Comparison of ENCODE assay signal across 5 fruit fly cellular contexts in genomic region chr3L:15533402-15534129, dm6.
A peak's percentile ranks its signal among the peaks of the same experiment; 100 is the strongest.
TF ChIP-seq lines count a peak whose summit lies in the region.

No protein-coding gene starts in this region.

TF ChIP-seq in whole organism, adult, 20 proteins besides CTCF, POLR2A, EP300 and RAD21 (continued from another document):
- no peak for TF ChIP-seq CG7045 (GFP tag; optimal IDR thresholded peaks at IDR 0.05; lab: Kevin White, UChicago)

TF ChIP-seq in whole organism, embryonic, 481 proteins besides CTCF, POLR2A, EP300 and RAD21 (continued from another document and continues in another):
- TF ChIP-seq CG18262 (tag; optimal IDR thresholded peaks at IDR 0.05; lab: Kevin White, UChicago) (peak; percentile 30), nom (GFP tag; optimal IDR thresholded peaks at IDR 0.05; lab: Kevin White, UChicago) (peak; percentile 35), MBD-R2 (GFP tag; IDR thresholded peaks at IDR 0.05; lab: Robert Waterston, UW) (no peak; the same call in 1 of the 2 replicates), CG11560 (tag; IDR thresholded peaks at IDR 0.05; lab: Robert Waterston, UW) (no peak), Lhr (GFP tag; optimal IDR thresholded peaks at IDR 0.05; lab: Kevin White, UChicago) (no peak), Camta (GFP tag; optimal IDR thresholded peaks at IDR 0.05; lab: Kevin White, UChicago) (no peak), pb (GFP tag; optimal IDR thresholded peaks at IDR 0.05; lab: Kevin White, UChicago) (peak; percentile 74), CG12219 (GFP tag; optimal IDR thresholded peaks at IDR 0.05; lab: Kevin White, UChicago) (peak; percentile 19), gem (tag; optimal IDR thresholded peaks at IDR 0.05; lab: Kevin White, UChicago) (peak; percentile 45), CG6765 (GFP tag; optimal IDR thresholded peaks at IDR 0.05; lab: Kevin White, UChicago) (no peak), tap (tag; optimal IDR thresholded peaks at IDR 0.05; lab: Kevin White, UChicago) (peak; percentile 43), CG16863 (GFP tag; optimal IDR thresholded peaks at IDR 0.05; lab: Kevin White, UChicago) (peak; percentile 27), CG2129 (GFP tag; IDR thresholded peaks at IDR 0.05; lab: Robert Waterston, UW; ENCODE audit: partially characterized antibody) (no peak), zfh1 (GFP tag; IDR thresholded peaks at IDR 0.05; lab: Robert Waterston, UW) (peak; percentile 20; the same call in 1 of the 3 replicates), CG8944 (GFP tag; optimal IDR thresholded peaks at IDR 0.05; lab: Kevin White, UChicago) (peak; percentile 40), Max (GFP tag; optimal IDR thresholded peaks at IDR 0.05; lab: Kevin White, UChicago) (peak; percentile 1), fd3F (GFP tag; optimal IDR thresholded peaks at IDR 0.05; lab: Kevin White, UChicago) (no peak), D (optimal IDR thresholded peaks at IDR 0.05; lab: Kevin White, UChicago) (no peak), D (GFP tag; optimal IDR thresholded peaks at IDR 0.05; lab: Kevin White, UChicago) (no peak), gfzf (GFP tag; optimal IDR thresholded peaks at IDR 0.05; lab: Kevin White, UChicago) (no peak), tx (GFP tag; optimal IDR thresholded peaks at IDR 0.05; lab: Kevin White, UChicago) (no peak), Gug (GFP tag; IDR thresholded peaks at IDR 0.05; lab: Robert Waterston, UW) (0 out of 4 replicates have a peak, but pooled peaks have one; percentile 25), ro (GFP tag; IDR thresholded peaks at IDR 0.05; lab: Robert Waterston, UW) (no peak), Atf6 (GFP tag; IDR thresholded peaks at IDR 0.05; lab: Robert Waterston, UW) (no peak), Rfx (GFP tag; IDR thresholded peaks at IDR 0.05; lab: Robert Waterston, UW) (peak; percentile 43), fu2 (GFP tag; optimal IDR thresholded peaks at IDR 0.05; lab: Kevin White, UChicago) (no peak), CG2678 (tag; optimal IDR thresholded peaks at IDR 0.05; lab: Kevin White, UChicago) (peak; percentile 44), CG11696 (GFP tag; IDR thresholded peaks at IDR 0.05; lab: Robert Waterston, UW) (peak; percentile 28; the same call in 1 of the 2 replicates), exex (tag; optimal IDR thresholded peaks at IDR 0.05; lab: Kevin White, UChicago) (no peak), ftz-f1 (GFP tag; optimal IDR thresholded peaks at IDR 0.05; lab: Kevin White, UChicago) (no peak), unc-4 (GFP tag; IDR thresholded peaks at IDR 0.05; lab: Robert Waterston, UW; ENCODE audit: partially characterized antibody) (no peak), CG1647 (GFP tag; optimal IDR thresholded peaks at IDR 0.05; lab: Kevin White, UChicago) (peak; percentile 22)

TF ChIP-seq in whole organism, prepupa, 60 proteins besides CTCF, POLR2A, EP300 and RAD21 (continued from another document and continues in another):
- TF ChIP-seq CG6276 (GFP tag; optimal IDR thresholded peaks at IDR 0.05; lab: Kevin White, UChicago) (peak; percentile 59), CG8119 (GFP tag; IDR thresholded peaks at IDR 0.05; lab: Robert Waterston, UW) (peak; percentile 75), CG16779 (tag; optimal IDR thresholded peaks at IDR 0.05; lab: Kevin White, UChicago) (peak; percentile 47), achi (GFP tag; optimal IDR thresholded peaks at IDR 0.05; lab: Kevin White, UChicago) (peak; percentile 71), esn (GFP tag; optimal IDR thresholded peaks at IDR 0.05; lab: Kevin White, UChicago) (peak; percentile 87), CG6808 (GFP tag; optimal IDR thresholded peaks at IDR 0.05; lab: Kevin White, UChicago) (peak; percentile 70), lz (GFP tag; optimal IDR thresholded peaks at IDR 0.05; lab: Kevin White, UChicago) (peak; percentile 76), CG7368 (GFP tag; optimal IDR thresholded peaks at IDR 0.05; lab: Kevin White, UChicago) (peak; percentile 73), svp (GFP tag; lab: Kevin White, UChicago) (peak; percentile 97), cyc (GFP tag; optimal IDR thresholded peaks at IDR 0.05; lab: Kevin White, UChicago) (peak; percentile 84), CG1621 (tag; optimal IDR thresholded peaks at IDR 0.05; lab: Kevin White, UChicago) (peak; percentile 54), Met (GFP tag; optimal IDR thresholded peaks at IDR 0.05; lab: Kevin White, UChicago) (peak; percentile 90), CG6854 (GFP tag; optimal IDR thresholded peaks at IDR 0.05; lab: Kevin White, UChicago) (peak; percentile 16), CG11294 (GFP tag; IDR thresholded peaks at IDR 0.05; lab: Robert Waterston, UW) (no peak), dsx (GFP tag; optimal IDR thresholded peaks at IDR 0.05; lab: Kevin White, UChicago; ENCODE audit: poor library complexity, severe bottlenecking) (peak; percentile 54), CG11902 (GFP tag; optimal IDR thresholded peaks at IDR 0.05; lab: Kevin White, UChicago) (peak; percentile 35), CG34406 (GFP tag; optimal IDR thresholded peaks at IDR 0.05; lab: Kevin White, UChicago) (peak; percentile 53), CG31627 (GFP tag; optimal IDR thresholded peaks at IDR 0.05; lab: Kevin White, UChicago) (peak; percentile 86), CG6163 (GFP tag; IDR thresholded peaks at IDR 0.05; lab: Robert Waterston, UW) (peak; percentile 58), fd59A (GFP tag; optimal IDR thresholded peaks at IDR 0.05; lab: Kevin White, UChicago) (peak; percentile 72), Blimp-1 (GFP tag; optimal IDR thresholded peaks at IDR 0.05; lab: Kevin White, UChicago) (peak; percentile 52), CG4318 (GFP tag; optimal IDR thresholded peaks at IDR 0.05; lab: Kevin White, UChicago) (peak; percentile 20), dac (GFP tag; optimal IDR thresholded peaks at IDR 0.05; lab: Kevin White, UChicago) (peak; percentile 61), CG32006 (GFP tag; optimal IDR thresholded peaks at IDR 0.05; lab: Kevin White, UChicago) (peak; percentile 69), Gug (GFP tag; IDR thresholded peaks at IDR 0.05; lab: Robert Waterston, UW) (peak; percentile 24; the same call in 1 of the 2 replicates), CG10631 (GFP tag; optimal IDR thresholded peaks at IDR 0.05; lab: Kevin White, UChicago) (peak; percentile 79), Lpt (GFP tag; optimal IDR thresholded peaks at IDR 0.05; lab: Kevin White, UChicago) (peak; percentile 64), topi (GFP tag; optimal IDR thresholded peaks at IDR 0.05; lab: Kevin White, UChicago) (peak; percentile 84), vri (GFP tag; optimal IDR thresholded peaks at IDR 0.05; lab: Kevin White, UChicago) (peak; percentile 82), pdm3 (GFP tag; optimal IDR thresholded peaks at IDR 0.05; lab: Kevin White, UChicago) (peak; percentile 78), Hr38 (GFP tag; optimal IDR thresholded peaks at IDR 0.05; lab: Kevin White, UChicago) (no peak), ss (GFP tag; optimal IDR thresholded peaks at IDR 0.05; lab: Kevin White, UChicago) (peak; percentile 64 to 66), CG6792 (GFP tag; optimal IDR thresholded peaks at IDR 0.05; lab: Kevin White, UChicago) (peak; percentile 69), Eip93F (GFP tag; optimal IDR thresholded peaks at IDR 0.05; lab: Kevin White, UChicago) (no peak)

TF ChIP-seq in whole organism, pupa, 21 proteins besides CTCF, POLR2A, EP300 and RAD21 (continued from another document):
- peak; percentile 79; the same call in 2 of the 3 replicates for TF ChIP-seq fd96Ca (GFP tag; IDR thresholded peaks at IDR 0.05; lab: Robert Waterston, UW)

TF ChIP-seq in whole organism, wandering third instar larva, 38 proteins besides CTCF, POLR2A, EP300 and RAD21 (continued from another document):
- TF ChIP-seq sv (GFP tag; optimal IDR thresholded peaks at IDR 0.05; lab: Kevin White, UChicago), result no peak
- TF ChIP-seq dmrt93B (GFP tag; optimal IDR thresholded peaks at IDR 0.05; lab: Kevin White, UChicago), result peak; percentile 84
- peak; percentile 1 for TF ChIP-seq Dif (GFP tag; optimal IDR thresholded peaks at IDR 0.05; lab: Kevin White, UChicago; ENCODE audit: partially characterized antibody)
- TF ChIP-seq lola (GFP tag; optimal IDR thresholded peaks at IDR 0.05; lab: Kevin White, UChicago), result no peak
- no peak for TF ChIP-seq dl (GFP tag; optimal IDR thresholded peaks at IDR 0.05; lab: Kevin White, UChicago; ENCODE audit: insufficient read depth in 1 of 2, partially characterized antibody in 2 of 2)
- TF ChIP-seq fru (GFP tag; optimal IDR thresholded peaks at IDR 0.05; lab: Kevin White, UChicago), result peak; percentile 92
- no peak for TF ChIP-seq GATAd (GFP tag; optimal IDR thresholded peaks at IDR 0.05; lab: Kevin White, UChicago)
- TF ChIP-seq Hnf4 (GFP tag; optimal IDR thresholded peaks at IDR 0.05; lab: Kevin White, UChicago), result peak; percentile 63
- TF ChIP-seq CrebA (GFP tag; optimal IDR thresholded peaks at IDR 0.05; lab: Kevin White, UChicago; ENCODE audit: borderline replicate concordance), result peak; percentile 60
- TF ChIP-seq brk (GFP tag; optimal IDR thresholded peaks at IDR 0.05; lab: Kevin White, UChicago), result peak; percentile 8
- no peak for TF ChIP-seq jim (GFP tag; optimal IDR thresholded peaks at IDR 0.05; lab: Kevin White, UChicago)
- peak; percentile 89 for TF ChIP-seq rgr (GFP tag; optimal IDR thresholded peaks at IDR 0.05; lab: Kevin White, UChicago)
TF ChIP-seq in whole organism, wandering third instar larva: peak in this region for 23.
